Worm (Caenorhabditis elegans) whole organism, young adult: ENCODE measurements around the gene ttr-33.

Experiments used
- B0019.2 ChIP-seq: fragments of 200-800 bp; sonication (Bioruptor generic); conservative IDR thresholded peaks from 2 replicates; pipeline ENCODE4 v1.3.6; 2022; ENCODE audit warnings: missing genetic modification reagents, missing genetic modification characterization, missing compliant biosample characterization
- B0035.1 ChIP-seq: sonication (generic microtip); optimal IDR thresholded peaks from 2 replicates; lab custom pipeline; 2016; ENCODE audit warnings: missing genetic modification characterization, mild to moderate bottlenecking, missing compliant biosample characterization, missing genotype, missing genetic modification reagents
- F49E8.2 ChIP-seq: sonication (generic microtip); optimal IDR thresholded peaks from 3 replicates; lab custom pipeline; 2017; ENCODE audit warnings: missing genetic modification characterization, mild to moderate bottlenecking, missing compliant biosample characterization, antibody characterized with exemption, moderate library complexity; ENCODE audit not compliant: insufficient read depth
- akir-1 ChIP-seq: fragments of 200-800 bp; sonication (Bioruptor generic); optimal IDR thresholded peaks from 2 replicates; lab custom pipeline; 2018; ENCODE audit warnings: mild to moderate bottlenecking, missing genetic modification characterization, moderate library complexity, missing compliant biosample characterization
- ama-1 ChIP-seq, 3 experiments: fragments of 150-350 bp in 1 of 3; sonication (generic microtip) in 2 of 3; optimal IDR thresholded peaks; 2 replicates each; lab custom pipeline; 2014 to 2018; ENCODE audit warnings: missing biosample characterization in 2 of 3, missing genetic modification characterization in 2 of 3, missing genetic modification reagents in 2 of 3
- dpff-1 ChIP-seq: sonication (generic microtip); optimal IDR thresholded peaks from 2 replicates; lab custom pipeline; 2017; ENCODE audit warnings: mild to moderate bottlenecking, missing genetic modification characterization, missing compliant biosample characterization
- dpl-1 ChIP-seq: fragments of 150-350 bp; optimal IDR thresholded peaks from 2 replicates; lab custom pipeline; 2014; ENCODE audit warnings: missing biosample characterization, missing genetic modification reagents, missing genetic modification characterization
- let-607 ChIP-seq, 2 experiments: fragments of 200-800 bp in 1 of 2; sonication (Bioruptor generic) in 1 of 2; sonication (generic microtip) in 1 of 2; optimal IDR thresholded peaks; 2 replicates each; lab custom pipeline; 2016 to 2018; ENCODE audit warnings: mild to moderate bottlenecking in 2 of 2, missing compliant biosample characterization in 2 of 2, missing genetic modification characterization in 2 of 2, moderate library complexity in 2 of 2, missing genotype in 1 of 2
- madf-3 ChIP-seq: fragments of 200-800 bp; sonication (Bioruptor generic); IDR thresholded peaks from 2 replicates; pipeline ENCODE4 v1.3.6; 2022; ENCODE audit warnings: missing genetic modification reagents, missing genetic modification characterization, missing compliant biosample characterization
- mcd-1 ChIP-seq: fragments of 200-800 bp; sonication (Bioruptor generic); IDR thresholded peaks from 2 replicates; pipeline ENCODE4 v1.3.6; 2022; ENCODE audit warnings: missing genetic modification reagents, missing genetic modification characterization, missing compliant biosample characterization
- nfya-2 ChIP-seq: fragments of 200-800 bp; sonication (Bioruptor generic); IDR thresholded peaks from 2 replicates; pipeline ENCODE4 v1.3.6; 2022; ENCODE audit warnings: missing genetic modification reagents, missing genetic modification characterization, missing compliant biosample characterization
- snpc-3.4 ChIP-seq: sonication (generic microtip); optimal IDR thresholded peaks from 2 replicates; lab custom pipeline; 2017; ENCODE audit warnings: missing genetic modification characterization, mild to moderate bottlenecking, missing compliant biosample characterization, antibody characterized with exemption, moderate library complexity, missing genotype, missing genetic modification reagents
- unc-130 ChIP-seq: sonication (generic microtip); optimal IDR thresholded peaks from 2 replicates; lab custom pipeline; 2016; ENCODE audit warnings: missing genetic modification reagents, missing genetic modification characterization, missing compliant biosample characterization
- unc-62 ChIP-seq: fragments of 150-350 bp; optimal IDR thresholded peaks from 2 replicates; lab custom pipeline; 2014; ENCODE audit warnings: missing biosample characterization, missing genetic modification reagents, missing genetic modification characterization

ce11 chrV:7853900-7854299 lies 16.2 kb upstream of the ttr-33 start:
- TF ChIP-seq let-607 (tag; optimal IDR thresholded peaks at IDR 0.05; lab: Kevin White, UChicago) (no peak), dpff-1 (no peak), akir-1 (GFP tag; lab: Kevin White, UChicago) (no peak), dpl-1 (GFP tag; lab: Kevin White, UChicago) (peak; percentile 47), B0035.1 (tag; lab: Kevin White, UChicago) (no peak), ama-1 (optimal IDR thresholded peaks at IDR 0.05; lab: Kevin White, UChicago) (no peak), ama-1 (GFP tag; optimal IDR thresholded peaks at IDR 0.05; lab: Kevin White, UChicago) (no peak), nfya-2 (no peak), snpc-3.4 (tag; lab: Kevin White, UChicago) (no peak), mcd-1 (no peak), B0019.2 (GFP tag; lab: Robert Waterston, UW) (no peak), F49E8.2 (tag; lab: Kevin White, UChicago) (no peak), unc-130 (GFP tag; lab: Kevin White, UChicago) (no peak), madf-3 (no peak), unc-62 (GFP tag; lab: Kevin White, UChicago) (no peak)
